Comparison of ENCODE assay signal across 5 fruit fly cellular contexts in the genomic region with DNA sequence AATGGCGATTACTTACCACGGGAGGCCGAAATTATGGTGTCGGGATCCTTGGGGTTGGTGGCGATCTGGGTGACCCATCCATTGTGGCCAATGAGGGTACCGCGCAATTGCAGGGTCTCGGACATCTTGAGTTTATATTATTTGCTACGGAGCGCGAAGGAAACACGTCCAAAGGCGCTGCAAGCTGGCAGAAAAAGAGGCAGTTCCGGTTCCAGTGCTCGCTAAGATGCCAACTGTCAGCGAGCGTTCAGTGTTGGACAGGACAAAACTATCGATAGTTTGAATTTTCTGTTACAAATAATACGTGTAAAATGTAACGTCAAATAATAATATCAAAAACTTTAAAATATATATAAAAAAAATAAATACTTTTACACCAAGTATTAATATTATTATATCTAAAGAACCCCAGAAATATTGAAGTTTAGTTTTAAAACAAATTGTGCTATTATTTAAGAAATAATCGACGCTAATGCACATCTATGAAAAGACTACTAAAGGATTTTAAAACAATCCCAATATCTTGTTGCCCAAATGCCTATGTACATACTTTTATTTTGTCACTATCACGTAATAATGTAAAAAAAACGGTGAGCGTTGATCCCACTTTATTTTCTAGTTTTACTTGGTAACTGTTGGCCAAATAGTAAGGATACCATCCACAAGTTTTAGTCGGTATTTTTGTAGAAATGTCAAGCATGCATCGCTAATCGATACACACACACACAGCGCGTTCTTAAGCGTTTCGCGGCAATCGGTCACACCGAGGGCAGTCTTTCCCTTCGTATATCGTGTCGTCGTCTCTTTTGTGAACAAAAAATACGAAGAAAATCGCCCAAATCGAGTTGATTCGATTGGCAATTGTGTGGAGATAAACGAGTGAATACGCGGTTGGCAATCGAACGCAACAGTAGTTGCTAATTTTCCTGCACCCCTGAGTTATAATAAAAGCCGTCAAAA.
TF ChIP-seq lines count a peak whose summit lies in the region.

A gene (minus strand): TSS at position 271 of the 960 bp plus-strand sequence.
A gene (plus strand): TSS at position 606 of the 960 bp plus-strand sequence.

TF ChIP-seq in whole organism, adult, 20 proteins besides CTCF, POLR2A, EP300 and RAD21 (continued from another document):
- TF ChIP-seq Clk (GFP tag; optimal IDR thresholded peaks at IDR 0.05; lab: Kevin White, UChicago) (peak; percentile 84), kay (GFP tag; lab: Kevin White, UChicago; ENCODE audit: borderline replicate concordance) (peak; percentile 84), tj (GFP tag; optimal IDR thresholded peaks at IDR 0.05; lab: Kevin White, UChicago) (peak; percentile 82), CG33017 (tag; optimal IDR thresholded peaks at IDR 0.05; lab: Kevin White, UChicago) (peak; percentile 85), toe (GFP tag; optimal IDR thresholded peaks at IDR 0.05; lab: Kevin White, UChicago) (peak; percentile 80)

TF ChIP-seq in whole organism, embryonic, 481 proteins besides CTCF, POLR2A, EP300 and RAD21 (continued from another document and continues in another):
- TF ChIP-seq HLH54F (GFP tag; optimal IDR thresholded peaks at IDR 0.05; lab: Kevin White, UChicago), result peak; percentile 75
- TF ChIP-seq CG17359 (tag; optimal IDR thresholded peaks at IDR 0.05; lab: Kevin White, UChicago), result peak; percentile 84
- TF ChIP-seq CG3847 (GFP tag; IDR thresholded peaks at IDR 0.05; lab: Robert Waterston, UW), result peak; percentile 84
- TF ChIP-seq GATAe (GFP tag; conservative IDR thresholded peaks at IDR 0.05; lab: Robert Waterston, UW), result no peak
- peak; percentile 6 for TF ChIP-seq sima (GFP tag; optimal IDR thresholded peaks at IDR 0.05; lab: Kevin White, UChicago)
- no peak for TF ChIP-seq sd (tag; optimal IDR thresholded peaks at IDR 0.05; lab: Kevin White, UChicago)
- TF ChIP-seq CG16863 (GFP tag; optimal IDR thresholded peaks at IDR 0.05; lab: Kevin White, UChicago), result peak; percentile 67
- TF ChIP-seq tup (GFP tag; optimal IDR thresholded peaks at IDR 0.05; lab: Kevin White, UChicago), result peak; percentile 64
- peak; percentile 61; the same call in 1 of the 3 replicates for TF ChIP-seq CG6175 (GFP tag; IDR thresholded peaks at IDR 0.05; lab: Robert Waterston, UW)
- peak; percentile 83 for TF ChIP-seq Camta (GFP tag; optimal IDR thresholded peaks at IDR 0.05; lab: Kevin White, UChicago)
- TF ChIP-seq CG13287 (GFP tag; IDR thresholded peaks at IDR 0.05; lab: Robert Waterston, UW; ENCODE audit: partially characterized antibody), result peak; percentile 47
- peak; percentile 90 for TF ChIP-seq ash1 (GFP tag; optimal IDR thresholded peaks at IDR 0.05; lab: Kevin White, UChicago)
- TF ChIP-seq CG30403 (GFP tag; optimal IDR thresholded peaks at IDR 0.05; lab: Kevin White, UChicago), result peak; percentile 60
- TF ChIP-seq Sox102F (GFP tag; optimal IDR thresholded peaks at IDR 0.05; lab: Kevin White, UChicago), result peak; percentile 56
- no peak for TF ChIP-seq tll (GFP tag; optimal IDR thresholded peaks at IDR 0.05; lab: Kevin White, UChicago)
- peak; percentile 61; the same call in 1 of the 2 replicates for TF ChIP-seq dati (GFP tag; IDR thresholded peaks at IDR 0.05; lab: Robert Waterston, UW)
- peak; percentile 40 for TF ChIP-seq jing (GFP tag; optimal IDR thresholded peaks at IDR 0.05; lab: Kevin White, UChicago)
- TF ChIP-seq CG4617 (GFP tag; optimal IDR thresholded peaks at IDR 0.05; lab: Kevin White, UChicago; ENCODE audit: borderline replicate concordance), result peak; percentile 60
- TF ChIP-seq CG11247 (GFP tag; IDR thresholded peaks at IDR 0.05; lab: Robert Waterston, UW), result peak; percentile 86
- TF ChIP-seq CG13296 (GFP tag; optimal IDR thresholded peaks at IDR 0.05; lab: Kevin White, UChicago), result peak; percentile 92
- peak; percentile 82 for TF ChIP-seq stc (GFP tag; IDR thresholded peaks at IDR 0.05; lab: Robert Waterston, UW)
- TF ChIP-seq CG17186 (GFP tag; optimal IDR thresholded peaks at IDR 0.05; lab: Kevin White, UChicago), result peak; percentile 57
- TF ChIP-seq CG9609 (GFP tag; optimal IDR thresholded peaks at IDR 0.05; lab: Kevin White, UChicago), result peak; percentile 65
- peak; percentile 98 for TF ChIP-seq YL-1 (GFP tag; optimal IDR thresholded peaks at IDR 0.05; lab: Kevin White, UChicago)
- peak; percentile 48 to 63 for TF ChIP-seq Pdp1 (GFP tag; optimal IDR thresholded peaks at IDR 0.05; lab: Kevin White, UChicago)
- peak; percentile 81 for TF ChIP-seq CG14014 (GFP tag; IDR thresholded peaks at IDR 0.05; lab: Robert Waterston, UW)
- peak; percentile 48 for TF ChIP-seq CG9215 (GFP tag; IDR thresholded peaks at IDR 0.05; lab: Robert Waterston, UW)

TF ChIP-seq in whole organism, prepupa, 60 proteins besides CTCF, POLR2A, EP300 and RAD21 (continued from another document and continues in another):
- TF ChIP-seq ss (GFP tag; optimal IDR thresholded peaks at IDR 0.05; lab: Kevin White, UChicago), result peak; percentile 73 to 83
- TF ChIP-seq Hr39 (GFP tag; optimal IDR thresholded peaks at IDR 0.05; lab: Kevin White, UChicago), result peak; percentile 64
- peak; percentile 63 for TF ChIP-seq CG10631 (GFP tag; optimal IDR thresholded peaks at IDR 0.05; lab: Kevin White, UChicago)
- peak; percentile 75 for TF ChIP-seq svp (GFP tag; lab: Kevin White, UChicago)
- peak; percentile 79 for TF ChIP-seq topi (GFP tag; optimal IDR thresholded peaks at IDR 0.05; lab: Kevin White, UChicago)
- peak; percentile 62 for TF ChIP-seq CG1621 (tag; optimal IDR thresholded peaks at IDR 0.05; lab: Kevin White, UChicago)
- TF ChIP-seq CG16779 (tag; optimal IDR thresholded peaks at IDR 0.05; lab: Kevin White, UChicago), result peak; percentile 73
- peak; percentile 71 for TF ChIP-seq CG10669 (GFP tag; optimal IDR thresholded peaks at IDR 0.05; lab: Kevin White, UChicago)
- peak; percentile 77 for TF ChIP-seq vri (GFP tag; optimal IDR thresholded peaks at IDR 0.05; lab: Kevin White, UChicago)
- peak; percentile 59 for TF ChIP-seq Blimp-1 (GFP tag; optimal IDR thresholded peaks at IDR 0.05; lab: Kevin White, UChicago)
- peak; percentile 78 for TF ChIP-seq Met (GFP tag; optimal IDR thresholded peaks at IDR 0.05; lab: Kevin White, UChicago)
- TF ChIP-seq esn (GFP tag; optimal IDR thresholded peaks at IDR 0.05; lab: Kevin White, UChicago), result peak; percentile 85
- TF ChIP-seq CG32006 (GFP tag; optimal IDR thresholded peaks at IDR 0.05; lab: Kevin White, UChicago), result no peak
- peak; percentile 31 for TF ChIP-seq dsx (GFP tag; optimal IDR thresholded peaks at IDR 0.05; lab: Kevin White, UChicago; ENCODE audit: poor library complexity, severe bottlenecking)
- peak; percentile 77 for TF ChIP-seq cyc (GFP tag; optimal IDR thresholded peaks at IDR 0.05; lab: Kevin White, UChicago)
- peak; percentile 90 for TF ChIP-seq CG6854 (GFP tag; optimal IDR thresholded peaks at IDR 0.05; lab: Kevin White, UChicago)
- TF ChIP-seq CG6276 (GFP tag; optimal IDR thresholded peaks at IDR 0.05; lab: Kevin White, UChicago), result peak; percentile 12
- no peak for TF ChIP-seq Hr38 (GFP tag; optimal IDR thresholded peaks at IDR 0.05; lab: Kevin White, UChicago)
- no peak for TF ChIP-seq Lpt (GFP tag; optimal IDR thresholded peaks at IDR 0.05; lab: Kevin White, UChicago)
- peak; percentile 79 for TF ChIP-seq eg (GFP tag; IDR thresholded peaks at IDR 0.05; lab: Robert Waterston, UW)
- TF ChIP-seq CG3032 (tag; optimal IDR thresholded peaks at IDR 0.05; lab: Kevin White, UChicago), result peak; percentile 60
- peak; percentile 72 for TF ChIP-seq fd85E (GFP tag; optimal IDR thresholded peaks at IDR 0.05; lab: Kevin White, UChicago)
- TF ChIP-seq lz (GFP tag; optimal IDR thresholded peaks at IDR 0.05; lab: Kevin White, UChicago), result peak; percentile 82
- TF ChIP-seq fkh (GFP tag; optimal IDR thresholded peaks at IDR 0.05; lab: Kevin White, UChicago), result peak; percentile 57
- TF ChIP-seq CG4318 (GFP tag; optimal IDR thresholded peaks at IDR 0.05; lab: Kevin White, UChicago), result no peak
- TF ChIP-seq Eip93F (GFP tag; optimal IDR thresholded peaks at IDR 0.05; lab: Kevin White, UChicago), result no peak
- TF ChIP-seq CG11294 (GFP tag; IDR thresholded peaks at IDR 0.05; lab: Robert Waterston, UW), result no peak
- TF ChIP-seq CG7368 (GFP tag; optimal IDR thresholded peaks at IDR 0.05; lab: Kevin White, UChicago), result peak; percentile 74
- peak; percentile 71 for TF ChIP-seq Eip75B (GFP tag; optimal IDR thresholded peaks at IDR 0.05; lab: Kevin White, UChicago)
- peak; percentile 64 for TF ChIP-seq CG31627 (GFP tag; optimal IDR thresholded peaks at IDR 0.05; lab: Kevin White, UChicago)

TF ChIP-seq in whole organism, pupa, 21 proteins besides CTCF, POLR2A, EP300 and RAD21 (continued from another document):
- TF ChIP-seq CG17806 (tag; optimal IDR thresholded peaks at IDR 0.05; lab: Kevin White, UChicago), result peak; percentile 25
- peak; percentile 41; the same call in 1 of the 3 replicates for TF ChIP-seq fd96Ca (GFP tag; IDR thresholded peaks at IDR 0.05; lab: Robert Waterston, UW)
- peak; percentile 54 for TF ChIP-seq CG15710 (tag; optimal IDR thresholded peaks at IDR 0.05; lab: Kevin White, UChicago)

TF ChIP-seq in whole organism, wandering third instar larva, 38 proteins besides CTCF, POLR2A, EP300 and RAD21 (continued from another document):
- TF ChIP-seq pan (optimal IDR thresholded peaks at IDR 0.05; lab: Kevin White, UChicago) (no peak), Hr83 (GFP tag; optimal IDR thresholded peaks at IDR 0.05; lab: Kevin White, UChicago; ENCODE audit: poor library complexity, severe bottlenecking) (peak; percentile 98), sv (GFP tag; optimal IDR thresholded peaks at IDR 0.05; lab: Kevin White, UChicago) (peak; percentile 71), dl (GFP tag; optimal IDR thresholded peaks at IDR 0.05; lab: Kevin White, UChicago; ENCODE audit: insufficient read depth in 1 of 2, partially characterized antibody in 2 of 2) (no peak), fru (GFP tag; optimal IDR thresholded peaks at IDR 0.05; lab: Kevin White, UChicago) (peak; percentile 67), Rel (GFP tag; optimal IDR thresholded peaks at IDR 0.05; lab: Kevin White, UChicago) (no peak), Rel (tag; optimal IDR thresholded peaks at IDR 0.05; lab: Kevin White, UChicago) (peak; percentile 62), h (GFP tag; optimal IDR thresholded peaks at IDR 0.05; lab: Kevin White, UChicago) (peak; percentile 81), Abd-B (GFP tag; optimal IDR thresholded peaks at IDR 0.05; lab: Kevin White, UChicago) (no peak), sage (GFP tag; optimal IDR thresholded peaks at IDR 0.05; lab: Kevin White, UChicago) (peak; percentile 71), Dfd (GFP tag; optimal IDR thresholded peaks at IDR 0.05; lab: Kevin White, UChicago) (no peak), lola (GFP tag; optimal IDR thresholded peaks at IDR 0.05; lab: Kevin White, UChicago) (no peak), Jra (GFP tag; optimal IDR thresholded peaks at IDR 0.05; lab: Kevin White, UChicago) (peak; percentile 79), Sp1 (GFP tag; optimal IDR thresholded peaks at IDR 0.05; lab: Kevin White, UChicago) (peak; percentile 85), usp (GFP tag; optimal IDR thresholded peaks at IDR 0.05; lab: Kevin White, UChicago) (no peak), GATAd (GFP tag; optimal IDR thresholded peaks at IDR 0.05; lab: Kevin White, UChicago) (no peak), Dif (GFP tag; optimal IDR thresholded peaks at IDR 0.05; lab: Kevin White, UChicago; ENCODE audit: partially characterized antibody) (peak; percentile 68), OdsH (GFP tag; optimal IDR thresholded peaks at IDR 0.05; lab: Kevin White, UChicago) (peak; percentile 72), dmrt93B (GFP tag; optimal IDR thresholded peaks at IDR 0.05; lab: Kevin White, UChicago) (peak; percentile 83)
